Fruit fly (Drosophila melanogaster): Measurements from ENCODE around the gene Gr10a.

Gr10a gene

dm6 chrX:11451027-11451572, 33.9 kb upstream of the Gr10a start (continued):
- peak; percentile 64 for TF ChIP-seq CG15269 (tag; optimal IDR thresholded peaks at IDR 0.05)
- TF ChIP-seq Max (GFP tag; optimal IDR thresholded peaks at IDR 0.05), result no peak
- no peak for TF ChIP-seq dati (GFP tag; IDR thresholded peaks at IDR 0.05)
- 0 out of 3 replicates have a peak, but pooled peaks have one; percentile 15 for TF ChIP-seq Optix (GFP tag; IDR thresholded peaks at IDR 0.05)
- TF ChIP-seq ttk (GFP tag; IDR thresholded peaks at IDR 0.05), result no peak
- TF ChIP-seq Nf-YB (GFP tag; optimal IDR thresholded peaks at IDR 0.05), result no peak
- TF ChIP-seq CG14014 (GFP tag; IDR thresholded peaks at IDR 0.05), result peak; percentile 59
- no peak for TF ChIP-seq schlank (tag; optimal IDR thresholded peaks at IDR 0.05)
- TF ChIP-seq dpn (GFP tag; optimal IDR thresholded peaks at IDR 0.05), result peak in 1 of 2 experiments; percentile 53
- no peak for TF ChIP-seq sens-2 (GFP tag; IDR thresholded peaks at IDR 0.05)
- TF ChIP-seq slp2 (GFP tag; optimal IDR thresholded peaks at IDR 0.05), result peak; percentile 22
- no peak for TF ChIP-seq Opbp (GFP tag; IDR thresholded peaks at IDR 0.05; ENCODE audit: partially characterized antibody)
- no peak for TF ChIP-seq toy (GFP tag; IDR thresholded peaks at IDR 0.05)
- TF ChIP-seq z (GFP tag; IDR thresholded peaks at IDR 0.05), result no peak
- no peak for TF ChIP-seq HLHmδ (GFP tag; optimal IDR thresholded peaks at IDR 0.05)
- no peak for TF ChIP-seq sqz (GFP tag; optimal IDR thresholded peaks at IDR 0.05)
- TF ChIP-seq CG12104 (GFP tag; optimal IDR thresholded peaks at IDR 0.05), result no peak
- TF ChIP-seq kah (GFP tag; optimal IDR thresholded peaks at IDR 0.05), result peak; percentile 32
- TF ChIP-seq Trl (optimal IDR thresholded peaks at IDR 0.05), result no peak
- TF ChIP-seq Trl (GFP tag; optimal IDR thresholded peaks at IDR 0.05), result no peak
- TF ChIP-seq kni (GFP tag; optimal IDR thresholded peaks at IDR 0.05), result no peak
- no peak for TF ChIP-seq ash1 (GFP tag; optimal IDR thresholded peaks at IDR 0.05)
- TF ChIP-seq CG8944 (GFP tag; optimal IDR thresholded peaks at IDR 0.05), result peak; percentile 7
- peak; percentile 58; the same call in 1 of the 2 replicates for TF ChIP-seq CG7372 (GFP tag; IDR thresholded peaks at IDR 0.05)
- TF ChIP-seq CG2129 (GFP tag; IDR thresholded peaks at IDR 0.05; ENCODE audit: partially characterized antibody), result no peak
- no peak for TF ChIP-seq CG17186 (GFP tag; optimal IDR thresholded peaks at IDR 0.05)
- no peak for TF ChIP-seq CG17802 (tag; optimal IDR thresholded peaks at IDR 0.05)
- TF ChIP-seq CG17359 (tag; optimal IDR thresholded peaks at IDR 0.05), result peak; percentile 65
- TF ChIP-seq CG1647 (GFP tag; optimal IDR thresholded peaks at IDR 0.05), result no peak
- TF ChIP-seq D (optimal IDR thresholded peaks at IDR 0.05), result no peak
- TF ChIP-seq D (GFP tag; optimal IDR thresholded peaks at IDR 0.05), result no peak
- no peak for TF ChIP-seq CG16863 (GFP tag; optimal IDR thresholded peaks at IDR 0.05)
- no peak for TF ChIP-seq CG3838 (GFP tag; optimal IDR thresholded peaks at IDR 0.05)
- no peak for TF ChIP-seq croc (GFP tag; conservative IDR thresholded peaks at IDR 0.05)
- TF ChIP-seq CG31224 (GFP tag; IDR thresholded peaks at IDR 0.05), result peak; percentile 41; the same call in 1 of the 2 replicates
- TF ChIP-seq Camta (GFP tag; optimal IDR thresholded peaks at IDR 0.05), result no peak
- no peak for TF ChIP-seq sim (GFP tag; IDR thresholded peaks at IDR 0.05)
- TF ChIP-seq Ets97D (GFP tag; optimal IDR thresholded peaks at IDR 0.05), result no peak
- peak; percentile 56; the same call in 2 of the 3 replicates for TF ChIP-seq CG11456 (GFP tag; IDR thresholded peaks at IDR 0.05)
- peak; percentile 59 for TF ChIP-seq Sox102F (GFP tag; optimal IDR thresholded peaks at IDR 0.05)
- TF ChIP-seq CG13123 (GFP tag; optimal IDR thresholded peaks at IDR 0.05), result no peak
- peak; percentile 42; the same call in 2 of the 3 replicates for TF ChIP-seq B-H1 (GFP tag; IDR thresholded peaks at IDR 0.05)
- TF ChIP-seq ab (GFP tag; optimal IDR thresholded peaks at IDR 0.05), result no peak
- TF ChIP-seq CG8281 (tag; optimal IDR thresholded peaks at IDR 0.05), result no peak
- TF ChIP-seq ci (GFP tag; IDR thresholded peaks at IDR 0.05), result peak; percentile 66
- TF ChIP-seq CG18619 (GFP tag; optimal IDR thresholded peaks at IDR 0.05), result peak; percentile 45
- TF ChIP-seq pan (optimal IDR thresholded peaks at IDR 0.05), result no peak
- TF ChIP-seq pan (GFP tag; optimal IDR thresholded peaks at IDR 0.05 in 1 of 2, IDR thresholded peaks at IDR 0.05 in 1 of 2), result peak in 1 of 2 experiments; percentile 74
- TF ChIP-seq CG2120 (GFP tag; optimal IDR thresholded peaks at IDR 0.05), result peak; percentile 70
- TF ChIP-seq Lim3 (GFP tag; IDR thresholded peaks at IDR 0.05), result no peak
- no peak for TF ChIP-seq abd-A (tag; optimal IDR thresholded peaks at IDR 0.05)
- peak; percentile 63 for TF ChIP-seq tgo (GFP tag; IDR thresholded peaks at IDR 0.05)
